Worm (Caenorhabditis elegans) whole organism, young adult: ENCODE results near the gene snap-29.
A peak's percentile ranks its signal among the peaks of the same experiment; 100 is the strongest.

Experiments
- C06A6.2 ChIP-seq: fragments of 200-800 bp; sonication (Bioruptor generic); conservative IDR thresholded peaks from 2 replicates; pipeline ENCODE4 v1.3.6; 2022; ENCODE audit warnings: missing genetic modification characterization, missing compliant biosample characterization
- D2030.7 ChIP-seq: fragments of 200-800 bp; sonication (Bioruptor generic); IDR thresholded peaks from 2 replicates; pipeline ENCODE4 v1.3.6; 2022; ENCODE audit warnings: missing genetic modification reagents, missing genetic modification characterization, missing compliant biosample characterization
- F10E7.11 ChIP-seq: sonication (generic microtip); optimal IDR thresholded peaks from 2 replicates; lab custom pipeline; 2017; ENCODE audit warnings: mild to moderate bottlenecking, missing genetic modification characterization, moderate library complexity, missing compliant biosample characterization
- F22D6.2 ChIP-seq: sonication (generic microtip); optimal IDR thresholded peaks from 2 replicates; lab custom pipeline; 2016; ENCODE audit warnings: mild to moderate bottlenecking, missing genetic modification characterization, missing compliant biosample characterization
- T07F8.4 ChIP-seq: sonication (generic microtip); optimal IDR thresholded peaks from 2 replicates; lab custom pipeline; 2016; ENCODE audit warnings: mild to moderate bottlenecking, missing genetic modification characterization, moderate library complexity, missing compliant biosample characterization
- Y67H2A.10 ChIP-seq: fragments of 200-800 bp; sonication (Bioruptor generic); conservative IDR thresholded peaks from 2 replicates; pipeline ENCODE4 v1.3.6; 2022; ENCODE audit warnings: missing genetic modification reagents, missing genetic modification characterization, missing compliant biosample characterization
- akir-1 ChIP-seq: fragments of 200-800 bp; sonication (Bioruptor generic); optimal IDR thresholded peaks from 2 replicates; lab custom pipeline; 2018; ENCODE audit warnings: mild to moderate bottlenecking, missing genetic modification characterization, moderate library complexity, missing compliant biosample characterization
- atf-7 ChIP-seq: sonication (generic microtip); optimal IDR thresholded peaks from 2 replicates; lab custom pipeline; 2017; ENCODE audit warnings: mild to moderate bottlenecking, missing genetic modification characterization, missing compliant biosample characterization
- ceh-79 ChIP-seq: sonication (generic microtip); optimal IDR thresholded peaks from 2 replicates; lab custom pipeline; 2017; ENCODE audit warnings: mild to moderate bottlenecking, missing genetic modification characterization, missing compliant biosample characterization
- dox-1 ChIP-seq: fragments of 200-800 bp; sonication (Bioruptor generic); IDR thresholded peaks from 2 replicates; pipeline ENCODE4 v1.3.6; 2022; ENCODE audit warnings: missing genetic modification reagents, missing genetic modification characterization, missing compliant biosample characterization
- dpl-1 ChIP-seq: fragments of 150-350 bp; optimal IDR thresholded peaks from 2 replicates; lab custom pipeline; 2014; ENCODE audit warnings: missing biosample characterization, missing genetic modification reagents, missing genetic modification characterization
- ekl-4 ChIP-seq: fragments of 200-800 bp; sonication (Bioruptor generic); IDR thresholded peaks from 2 replicates; pipeline ENCODE4 v1.3.6; 2022; ENCODE audit warnings: missing genetic modification reagents, missing genetic modification characterization, missing compliant biosample characterization
- ets-4 ChIP-seq: fragments of 200-800 bp; sonication (Bioruptor generic); optimal IDR thresholded peaks from 2 replicates; lab custom pipeline; 2018; ENCODE audit warnings: mild to moderate bottlenecking, missing genetic modification characterization, missing compliant biosample characterization
- gei-17 ChIP-seq: fragments of 200-800 bp; sonication (Bioruptor generic); optimal IDR thresholded peaks from 2 replicates; lab custom pipeline; 2018; ENCODE audit warnings: mild to moderate bottlenecking, missing genetic modification characterization, missing compliant biosample characterization
- hrde-1 ChIP-seq: sonication (generic microtip); optimal IDR thresholded peaks from 2 replicates; lab custom pipeline; 2016; ENCODE audit warnings: missing genetic modification characterization, mild to moderate bottlenecking, missing compliant biosample characterization, moderate library complexity, missing genotype, missing genetic modification reagents, borderline replicate concordance
- lsy-27 ChIP-seq: sonication (generic microtip); optimal IDR thresholded peaks from 2 replicates; lab custom pipeline; 2017; ENCODE audit warnings: missing genetic modification characterization, mild to moderate bottlenecking, missing compliant biosample characterization, antibody characterized with exemption, missing genotype, borderline replicate concordance; ENCODE audit not compliant: insufficient read depth
- madf-10 ChIP-seq: sonication (generic microtip); optimal IDR thresholded peaks from 2 replicates; lab custom pipeline; 2016; ENCODE audit warnings: mild to moderate bottlenecking, missing genetic modification characterization, missing compliant biosample characterization
- mes-4 ChIP-seq: sonication (generic microtip); optimal IDR thresholded peaks from 2 replicates; lab custom pipeline; 2016; ENCODE audit warnings: missing genotype, missing genetic modification characterization, missing compliant biosample characterization
- mxl-1 ChIP-seq: sonication (generic microtip); optimal IDR thresholded peaks from 2 replicates; lab custom pipeline; 2016; ENCODE audit warnings: missing genetic modification characterization, missing compliant biosample characterization
- nhr-179 ChIP-seq: sonication (generic microtip); optimal IDR thresholded peaks from 2 replicates; lab custom pipeline; 2016; ENCODE audit warnings: mild to moderate bottlenecking, missing genetic modification characterization, missing compliant biosample characterization
- nhr-27 ChIP-seq: fragments of 200-800 bp; sonication (Bioruptor generic); optimal IDR thresholded peaks from 2 replicates; lab custom pipeline; 2018; ENCODE audit warnings: mild to moderate bottlenecking, missing genetic modification characterization, moderate library complexity, missing compliant biosample characterization
- rcor-1 ChIP-seq: fragments of 200-800 bp; sonication (Bioruptor generic); IDR thresholded peaks from 2 replicates; pipeline ENCODE4 v1.3.6; 2022; ENCODE audit warnings: missing genetic modification reagents, missing genetic modification characterization, missing compliant biosample characterization
- rec-8 ChIP-seq, 2 experiments: sonication (generic microtip); optimal IDR thresholded peaks; 2 replicates each; lab custom pipeline; 2016; ENCODE audit warnings: mild to moderate bottlenecking in 2 of 2, missing genetic modification characterization in 2 of 2, missing genetic modification reagents in 2 of 2, missing genotype in 2 of 2, missing biosample characterization in 1 of 2, missing compliant biosample characterization in 1 of 2, moderate library complexity in 1 of 2
- repo-1 ChIP-seq: sonication (generic microtip); optimal IDR thresholded peaks from 2 replicates; lab custom pipeline; 2017; ENCODE audit warnings: mild to moderate bottlenecking, missing genetic modification characterization, missing compliant biosample characterization
- sea-2 ChIP-seq: fragments of 200-800 bp; sonication (Bioruptor generic); IDR thresholded peaks from 2 replicates; pipeline ENCODE4 v1.3.6; 2022; ENCODE audit warnings: missing genetic modification characterization, missing compliant biosample characterization
- snpc-1.3 ChIP-seq: sonication (generic microtip); optimal IDR thresholded peaks from 2 replicates; lab custom pipeline; 2017; ENCODE audit warnings: missing genetic modification characterization, mild to moderate bottlenecking, missing compliant biosample characterization, antibody characterized with exemption, moderate library complexity, missing genotype, missing genetic modification reagents; ENCODE audit not compliant: insufficient read depth
- snpc-4 ChIP-seq, 5 experiments: fragments of 150-350 bp in 1 of 5; sonication (generic microtip) in 4 of 5; optimal IDR thresholded peaks; 2 replicates each; lab custom pipeline; 2014 to 2018; ENCODE audit warnings: missing genetic modification characterization in 5 of 5, missing biosample characterization in 3 of 5, antibody characterized with exemption in 2 of 5, mild to moderate bottlenecking in 2 of 5, missing compliant biosample characterization in 2 of 5, missing genotype in 2 of 5, moderate library complexity in 2 of 5, missing genetic modification reagents in 1 of 5
- somi-1 ChIP-seq: fragments of 200-800 bp; sonication (Bioruptor generic); optimal IDR thresholded peaks from 2 replicates; lab custom pipeline; 2018; ENCODE audit warnings: mild to moderate bottlenecking, missing genetic modification characterization, missing compliant biosample characterization
- tlf-1 ChIP-seq: fragments of 200-800 bp; sonication (Bioruptor generic); optimal IDR thresholded peaks from 2 replicates; lab custom pipeline; 2018; ENCODE audit warnings: mild to moderate bottlenecking, missing genetic modification characterization, missing compliant biosample characterization
- xnd-1 ChIP-seq: sonication (generic microtip); optimal IDR thresholded peaks from 2 replicates; lab custom pipeline; 2016; ENCODE audit warnings: missing genotype, missing genetic modification reagents, missing genetic modification characterization, missing compliant biosample characterization
- zim-3 ChIP-seq: sonication (generic microtip); optimal IDR thresholded peaks from 2 replicates; lab custom pipeline; 2017; ENCODE audit warnings: mild to moderate bottlenecking, missing genetic modification characterization, moderate library complexity, missing compliant biosample characterization
- ztf-26 ChIP-seq: sonication (generic microtip); optimal IDR thresholded peaks from 2 replicates; lab custom pipeline; 2017; ENCODE audit warnings: missing genetic modification characterization, missing compliant biosample characterization
- ztf-3 ChIP-seq: fragments of 200-800 bp; sonication (Bioruptor generic); optimal IDR thresholded peaks from 2 replicates; lab custom pipeline; 2018; ENCODE audit warnings: mild to moderate bottlenecking, missing genetic modification characterization, missing compliant biosample characterization

The snap-29 gene

DNA sequence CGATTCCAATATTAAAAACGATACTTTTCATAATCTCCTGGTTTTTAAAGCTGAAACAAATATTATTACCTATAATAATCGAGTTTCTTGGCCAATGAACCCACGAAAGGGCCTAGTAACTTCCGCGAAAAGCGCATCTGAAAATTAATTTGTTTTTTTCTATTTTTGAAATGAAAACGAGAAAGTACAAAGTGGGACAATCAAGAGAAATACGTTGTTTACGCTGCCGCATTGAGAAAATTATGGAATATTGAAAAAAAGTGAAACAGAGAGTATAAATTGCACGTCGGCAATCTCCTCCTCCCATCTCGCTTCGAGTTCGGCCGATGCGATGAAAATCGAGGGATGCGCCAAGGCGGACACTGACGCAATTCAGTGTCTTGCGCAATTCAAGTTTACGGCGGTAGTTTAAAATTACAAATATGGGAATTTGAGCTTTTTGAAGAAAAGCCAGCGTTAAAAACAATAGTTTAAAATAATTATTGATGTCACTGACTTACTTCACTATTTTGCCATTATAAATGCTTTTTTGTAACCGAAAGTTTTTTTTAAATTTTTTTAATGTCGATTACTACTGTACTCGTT lies 34.7 kb upstream of the snap-29 start, which contains the start of gene pdhk-2 (continued):
- TF ChIP-seq xnd-1 (tag; lab: Kevin White, UChicago) (peak; percentile 76), atf-7 (tag; lab: Kevin White, UChicago) (peak; percentile 58), mxl-1 (tag; lab: Kevin White, UChicago) (no peak), hrde-1 (no peak), akir-1 (GFP tag; lab: Kevin White, UChicago) (no peak), nhr-27 (no peak), snpc-1.3 (peak; percentile 32), snpc-4 (GFP tag; optimal IDR thresholded peaks at IDR 0.05; lab: Kevin White, UChicago) (no peak), snpc-4 (tag; optimal IDR thresholded peaks at IDR 0.05; lab: Kevin White, UChicago) (peak; percentile 62 to 78 (median 72)), dox-1 (GFP tag; lab: Robert Waterston, UW) (peak; percentile 95), F22D6.2 (tag; lab: Kevin White, UChicago) (peak; percentile 56), D2030.7 (GFP tag; lab: Robert Waterston, UW) (peak; percentile 74), rcor-1 (GFP tag; lab: Robert Waterston, UW) (peak; percentile 91), zim-3 (tag; lab: Kevin White, UChicago) (no peak), tlf-1 (GFP tag; lab: Kevin White, UChicago) (peak; percentile 88), mes-4 (tag; lab: Kevin White, UChicago) (peak; percentile 15), gei-17 (GFP tag; lab: Kevin White, UChicago) (peak; percentile 76)

DNA sequence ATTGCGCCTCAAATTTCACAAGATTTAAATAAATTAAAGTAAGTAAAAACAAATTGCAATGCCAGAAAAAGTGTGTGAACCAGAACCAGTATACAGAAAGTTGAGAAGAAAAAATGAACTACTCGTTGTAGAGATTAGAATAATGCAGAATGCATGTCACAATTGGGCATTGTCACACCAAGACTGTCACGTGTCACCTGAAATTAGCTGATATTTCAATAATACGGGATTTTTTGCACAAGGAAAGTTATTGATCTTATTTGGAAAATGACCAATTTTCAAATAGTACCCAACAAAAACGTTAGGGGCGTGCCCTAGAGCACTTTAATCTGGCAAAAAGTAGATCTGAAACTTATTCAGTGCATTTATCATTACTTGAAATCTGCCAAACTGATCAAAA lies 34.1 kb upstream of the snap-29 start:
- no peak for TF ChIP-seq nhr-27
- no peak for TF ChIP-seq dpl-1 (GFP tag; lab: Kevin White, UChicago)
- TF ChIP-seq ceh-79 = no peak
- no peak for TF ChIP-seq T07F8.4 (tag; lab: Kevin White, UChicago)
- no peak for TF ChIP-seq somi-1

ce11 chrIII:8742584-8742983 lies 33.5 kb upstream of the snap-29 start:
- TF ChIP-seq T07F8.4 (tag; lab: Kevin White, UChicago) (no peak), Y67H2A.10 (GFP tag; lab: Robert Waterston, UW) (no peak), sea-2 (GFP tag; lab: Robert Waterston, UW) (no peak), ztf-3 (GFP tag; lab: Kevin White, UChicago) (no peak), ztf-26 (tag; lab: Kevin White, UChicago) (no peak), madf-10 (tag; lab: Kevin White, UChicago) (no peak), lsy-27 (no peak), C06A6.2 (GFP tag; lab: Robert Waterston, UW) (no peak), ekl-4 (no peak), rec-8 (tag; optimal IDR thresholded peaks at IDR 0.05; lab: Kevin White, UChicago) (no peak), F10E7.11 (tag; lab: Kevin White, UChicago) (no peak), repo-1 (tag; lab: Kevin White, UChicago) (no peak)
- TF ChIP-seq, all 124 proteins: peak for 0

ce11 chrIII:8743796-8744404 lies 32.2 kb upstream of the snap-29 start, which contains the start of gene ZK370.6:
TSS of gene ZK370.6 (minus strand) at chrIII:8743846.
- no peak for TF ChIP-seq ets-4 (GFP tag; lab: Kevin White, UChicago)
- no peak for TF ChIP-seq nhr-179
